Worm (Caenorhabditis elegans) whole organism, L3 larva: ENCODE data around the gene C03H5.5.
A peak's percentile ranks its signal among the peaks of the same experiment; 100 is the strongest.

ENCODE experiments used
- egl-27 ChIP-seq: sonication (generic microtip); optimal IDR thresholded peaks from 4 replicates; lab custom pipeline; 2017; ENCODE audit warnings: missing biosample characterization, missing genetic modification reagents, missing genetic modification characterization
- lin-39 ChIP-seq: fragments of 150-350 bp; optimal IDR thresholded peaks from 2 replicates; lab custom pipeline; 2018; ENCODE audit warnings: missing biosample characterization, missing genetic modification reagents, missing genetic modification characterization
- pqm-1 ChIP-seq: fragments of 150-350 bp; optimal IDR thresholded peaks from 2 replicates; lab custom pipeline; 2017; ENCODE audit warnings: missing biosample characterization, missing genetic modification characterization, inconsistent platforms
- unc-39 ChIP-seq: sonication (generic microtip); optimal IDR thresholded peaks from 4 replicates; lab custom pipeline; 2017; ENCODE audit warnings: missing biosample characterization, missing genetic modification characterization

ce11 chrII:400167-400566, 15.0 kb upstream of the C03H5.5 start:
- TF ChIP-seq pqm-1 (tag; lab: Kevin White, UChicago) (no peak), unc-39 (tag; lab: Kevin White, UChicago) (no peak), lin-39 (peak; percentile 41), egl-27 (tag; lab: Kevin White, UChicago) (no peak)
